Worm (Caenorhabditis elegans): ENCODE data around the gene F20C5.6.

Gene F20C5.6

DNA sequence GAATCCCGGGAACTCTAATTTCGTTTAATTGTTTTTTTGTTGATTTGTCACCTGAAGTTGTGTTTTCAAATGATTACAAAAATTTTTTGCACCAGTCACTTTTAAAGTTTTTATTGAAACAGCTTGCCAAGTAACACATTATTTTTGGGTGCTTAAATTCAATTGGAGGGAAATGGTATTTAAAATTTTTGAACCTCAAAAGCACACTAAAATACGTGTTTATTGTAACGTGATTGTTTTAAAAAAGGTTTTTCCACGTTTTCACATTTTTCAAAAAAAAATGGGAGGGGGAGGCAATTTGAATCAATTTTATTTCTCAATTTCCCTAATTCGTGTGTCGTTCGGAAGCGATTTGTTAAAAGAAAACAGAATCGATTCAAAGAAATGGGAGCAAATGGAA is 48.1 kb upstream of the F20C5.6 start, which contains the start of gene T28C6.5:
TSS of gene T28C6.5 (plus strand) at position 301 of the 400 bp plus-strand sequence.
- TF ChIP-seq nfya-1 (tag; optimal IDR thresholded peaks at IDR 0.05; ENCODE audit: insufficient read depth) = no peak
- no peak for TF ChIP-seq ZK546.5 (tag; optimal IDR thresholded peaks at IDR 0.05)
- no peak for TF ChIP-seq ceh-28 (tag; optimal IDR thresholded peaks at IDR 0.05)
- TF ChIP-seq mml-1 (tag; optimal IDR thresholded peaks at IDR 0.05) = no peak
- TF ChIP-seq jun-1 (tag; optimal IDR thresholded peaks at IDR 0.05) = no peak
- TF ChIP-seq pha-4 (tag; optimal IDR thresholded peaks at IDR 0.05) = no peak

- TF ChIP-seq ceh-82 (tag; optimal IDR thresholded peaks at IDR 0.05) = no peak
- no peak for TF ChIP-seq unc-39 (tag; optimal IDR thresholded peaks at IDR 0.05)
- no peak for TF ChIP-seq snpc-4 (tag; optimal IDR thresholded peaks at IDR 0.05)
- TF ChIP-seq nhr-67 (tag; optimal IDR thresholded peaks at IDR 0.05) = no peak
- TF ChIP-seq nhr-11 (tag; optimal IDR thresholded peaks at IDR 0.05) = no peak
- TF ChIP-seq elt-3 (tag; optimal IDR thresholded peaks at IDR 0.05) = no peak
- TF ChIP-seq mdl-1 (tag; optimal IDR thresholded peaks at IDR 0.05) = no peak
- no peak for TF ChIP-seq hmg-11 (tag; optimal IDR thresholded peaks at IDR 0.05)
- no peak for TF ChIP-seq ceh-9 (tag; optimal IDR thresholded peaks at IDR 0.05)
- no peak for TF ChIP-seq pha-4 (tag; optimal IDR thresholded peaks at IDR 0.05)
- TF ChIP-seq sea-2 (GFP tag; optimal IDR thresholded peaks at IDR 0.05) = no peak
- TF ChIP-seq fos-1 (tag; optimal IDR thresholded peaks at IDR 0.05) = no peak
- no peak for TF ChIP-seq aly-2 (tag; optimal IDR thresholded peaks at IDR 0.05)
Observed at ce11 chrIV:8820041-8820440, 47.0 kb upstream of the F20C5.6 start, which contains the start of gene T28C6.3. T28C6.3 (plus strand) TSS chrIV:8820341.

- TF ChIP-seq nhr-28 (tag; optimal IDR thresholded peaks at IDR 0.05) (no peak), nhr-43 (tag; optimal IDR thresholded peaks at IDR 0.05; ENCODE audit: poor library complexity, severe bottlenecking) (no peak), elt-2 (tag; optimal IDR thresholded peaks at IDR 0.05) (no peak), ztf-4 (tag; optimal IDR thresholded peaks at IDR 0.05) (no peak), ceh-16 (tag; optimal IDR thresholded peaks at IDR 0.05) (no peak), pqm-1 (tag; optimal IDR thresholded peaks at IDR 0.05) (no peak), egl-27 (tag; optimal IDR thresholded peaks at IDR 0.05) (no peak)
Observed at ce11 chrIV:8819471-8819870, 46.5 kb upstream of the F20C5.6 start.

ce11 chrIV:8817639-8818038 is 44.6 kb upstream of the F20C5.6 start, which contains the start of gene T28C6.10:
T28C6.10 (plus strand) TSS chrIV:8817939.
- TF ChIP-seq ama-1 (optimal IDR thresholded peaks at IDR 0.05) (no peak), nhr-77 (tag; optimal IDR thresholded peaks at IDR 0.05) (no peak), nhr-67 (tag; optimal IDR thresholded peaks at IDR 0.05) (no peak), ceh-9 (tag; optimal IDR thresholded peaks at IDR 0.05) (no peak), fos-1 (tag; optimal IDR thresholded peaks at IDR 0.05) (no peak), ztf-4 (tag; optimal IDR thresholded peaks at IDR 0.05) (no peak), lsy-12 (tag; optimal IDR thresholded peaks at IDR 0.05) (no peak), R02D3.7 (tag; optimal IDR thresholded peaks at IDR 0.05) (no peak)

DNA sequence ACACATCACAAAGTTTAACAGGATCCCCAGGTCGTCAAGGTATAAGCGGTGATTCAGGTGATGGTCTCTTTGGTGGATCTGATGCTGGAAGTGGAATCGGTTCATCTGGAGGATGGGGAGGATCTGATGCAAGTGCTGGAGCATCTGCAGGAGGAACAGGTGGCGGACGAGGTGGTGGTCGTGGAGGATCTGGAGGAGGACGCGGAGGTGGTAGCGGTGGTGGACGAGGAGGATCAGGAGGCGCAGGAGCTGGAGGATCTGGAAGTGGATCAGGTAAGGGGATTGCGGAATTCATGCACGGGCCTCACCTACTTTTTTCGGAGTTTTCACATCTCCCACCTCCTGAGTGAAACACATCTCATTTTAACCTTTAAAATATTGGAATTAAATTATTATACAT is 43.6 kb upstream of the F20C5.6 start:
- TF ChIP-seq ama-1 (optimal IDR thresholded peaks at IDR 0.05) (no peak), nhr-11 (tag; optimal IDR thresholded peaks at IDR 0.05) (no peak), pqm-1 (tag; optimal IDR thresholded peaks at IDR 0.05) (no peak), tbx-2 (tag; optimal IDR thresholded peaks at IDR 0.05) (no peak), nhr-237 (tag; optimal IDR thresholded peaks at IDR 0.05) (no peak), elt-3 (tag; optimal IDR thresholded peaks at IDR 0.05) (no peak), mml-1 (tag; optimal IDR thresholded peaks at IDR 0.05) (no peak), lin-15B (tag; optimal IDR thresholded peaks at IDR 0.05) (no peak), egl-27 (tag; optimal IDR thresholded peaks at IDR 0.05) (no peak)

DNA sequence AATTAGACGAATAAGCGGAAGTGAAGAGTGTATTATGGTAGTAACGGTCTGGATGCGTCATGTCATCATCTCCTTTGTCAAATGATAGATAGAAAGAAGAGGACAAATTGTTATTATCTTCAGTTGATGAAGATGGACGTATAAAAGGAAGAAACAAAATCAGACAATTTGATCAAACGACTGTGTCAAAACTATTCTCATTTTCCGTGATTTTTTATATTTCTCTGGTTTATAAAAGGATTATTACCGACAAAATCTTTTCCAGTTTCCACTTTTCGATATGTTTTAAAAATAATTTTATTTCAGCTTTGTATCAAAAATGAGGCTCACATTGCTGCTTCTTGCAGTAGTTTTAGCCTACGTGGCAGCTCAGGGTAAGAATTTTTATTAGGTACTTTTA is 43.0 kb upstream of the F20C5.6 start, which contains the start of gene grsp-2:
TSS of gene grsp-2 (plus strand) at position 301 of the 400 bp plus-strand sequence.
- TF ChIP-seq R02D3.7 (tag; optimal IDR thresholded peaks at IDR 0.05) (no peak), lin-39 (tag; optimal IDR thresholded peaks at IDR 0.05) (no peak), fos-1 (tag; optimal IDR thresholded peaks at IDR 0.05) (no peak), nhr-25 (tag; optimal IDR thresholded peaks at IDR 0.05) (no peak)

All from whole organism, L3 larva.